Worm (Caenorhabditis elegans): ENCODE results near the gene C50B6.7.

DNA sequence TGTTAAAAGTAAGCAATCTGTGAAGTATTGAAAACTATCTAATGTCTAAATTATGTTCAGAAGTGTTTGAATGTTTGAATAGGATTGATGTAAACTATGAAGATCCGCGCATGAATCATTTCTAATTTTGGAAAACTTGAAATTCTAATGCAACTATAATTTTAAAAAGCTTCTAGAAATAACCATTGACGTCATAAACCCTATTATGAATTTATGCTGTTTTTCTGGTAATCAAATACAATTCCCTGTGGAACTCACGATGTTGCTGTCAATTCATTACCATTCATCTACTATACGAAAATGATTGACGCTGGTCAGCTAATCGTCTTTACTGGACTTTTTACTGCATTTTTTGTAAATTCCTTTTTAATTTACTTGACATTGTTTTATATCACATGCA lies 2.7 kb upstream of the C50B6.7 start, which contains the start of gene str-37:
- TF ChIP-seq mep-1 (tag; optimal IDR thresholded peaks at IDR 0.05) (no peak), aly-2 (tag; optimal IDR thresholded peaks at IDR 0.05) (no peak), hlh-17 (GFP tag; optimal IDR thresholded peaks at IDR 0.05; ENCODE audit: borderline replicate concordance) (no peak), vab-15 (tag; optimal IDR thresholded peaks at IDR 0.05) (no peak), efl-1 (optimal IDR thresholded peaks at IDR 0.05) (no peak), efl-1 (GFP tag; optimal IDR thresholded peaks at IDR 0.05 in 1 of 2) (no peak)
